Worm (Caenorhabditis elegans) whole organism, mixed stage, embryonic: ENCODE measurements around the gene nrf-5.
A peak's percentile ranks its signal among the peaks of the same experiment; 100 is the strongest.

Experiments
- M03D4.4 ChIP-seq: sonication (generic microtip); optimal IDR thresholded peaks from 2 replicates; lab custom pipeline; 2017; ENCODE audit warnings: mild to moderate bottlenecking, missing genetic modification characterization, missing compliant biosample characterization
- bed-3 ChIP-seq: fragments of 200-800 bp; sonication (Bioruptor generic); optimal IDR thresholded peaks from 3 replicates; lab custom pipeline; 2018; ENCODE audit warnings: mild to moderate bottlenecking, missing genetic modification characterization, moderate library complexity, missing compliant biosample characterization
- blmp-1 ChIP-seq: fragments of 150-350 bp; optimal IDR thresholded peaks from 2 replicates; lab custom pipeline; 2014; ENCODE audit warnings: missing biosample characterization, missing genetic modification characterization
- ceh-39 ChIP-seq: fragments of 150-350 bp; optimal IDR thresholded peaks from 2 replicates; lab custom pipeline; 2014; ENCODE audit warnings: missing biosample characterization, missing genetic modification characterization
- ceh-43 ChIP-seq: fragments of 200-800 bp; sonication (Bioruptor generic); optimal IDR thresholded peaks from 2 replicates; lab custom pipeline; 2018; ENCODE audit warnings: mild to moderate bottlenecking, missing genetic modification characterization, moderate library complexity, missing compliant biosample characterization
- ceh-83 ChIP-seq: fragments of 200-800 bp; sonication (Bioruptor generic); optimal IDR thresholded peaks from 2 replicates; lab custom pipeline; 2018; ENCODE audit warnings: mild to moderate bottlenecking, missing genetic modification characterization, missing compliant biosample characterization
- ces-1 ChIP-seq: fragments of 150-350 bp; optimal IDR thresholded peaks from 2 replicates; lab custom pipeline; 2014; ENCODE audit warnings: missing biosample characterization, missing genetic modification reagents, missing genetic modification characterization
- cnd-1 ChIP-seq: fragments of 200-800 bp; sonication (Bioruptor generic); optimal IDR thresholded peaks from 2 replicates; lab custom pipeline; 2018; ENCODE audit warnings: mild to moderate bottlenecking, missing genetic modification characterization, missing compliant biosample characterization
- drap-1 ChIP-seq: fragments of 200-800 bp; sonication (Bioruptor generic); optimal IDR thresholded peaks from 3 replicates; lab custom pipeline; 2018; ENCODE audit warnings: mild to moderate bottlenecking, missing genetic modification characterization, missing compliant biosample characterization
- hlh-1 ChIP-seq: fragments of 150-350 bp; optimal IDR thresholded peaks from 2 replicates; lab custom pipeline; 2014; ENCODE audit warnings: missing biosample characterization, missing genetic modification reagents, missing genetic modification characterization
- lin-13 ChIP-seq: fragments of 150-350 bp; optimal IDR thresholded peaks from 2 replicates; lab custom pipeline; 2014; ENCODE audit warnings: missing biosample characterization, missing genetic modification characterization
- lin-32 ChIP-seq: fragments of 200-800 bp; sonication (Bioruptor generic); optimal IDR thresholded peaks from 2 replicates; lab custom pipeline; 2018; ENCODE audit warnings: mild to moderate bottlenecking, missing genetic modification characterization, missing compliant biosample characterization
- lsy-2 ChIP-seq: fragments of 150-350 bp; optimal IDR thresholded peaks from 2 replicates; lab custom pipeline; 2014; ENCODE audit warnings: missing biosample characterization, missing genetic modification characterization
- mab-5 ChIP-seq: fragments of 150-350 bp; optimal IDR thresholded peaks from 2 replicates; lab custom pipeline; 2014; ENCODE audit warnings: missing biosample characterization, missing genetic modification characterization
- mep-1 ChIP-seq: fragments of 150-350 bp; optimal IDR thresholded peaks from 2 replicates; lab custom pipeline; 2017; ENCODE audit warnings: missing biosample characterization, missing genetic modification reagents, missing genetic modification characterization, inconsistent platforms
- mls-2 ChIP-seq: sonication (generic microtip); optimal IDR thresholded peaks from 2 replicates; lab custom pipeline; 2016; ENCODE audit warnings: mild to moderate bottlenecking, missing genetic modification characterization, moderate library complexity, missing compliant biosample characterization
- nhr-12 ChIP-seq: fragments of 150-350 bp; optimal IDR thresholded peaks from 2 replicates; lab custom pipeline; 2014; ENCODE audit warnings: missing biosample characterization, missing genetic modification characterization
- nhr-2 ChIP-seq: fragments of 150-350 bp; optimal IDR thresholded peaks from 2 replicates; lab custom pipeline; 2014; ENCODE audit warnings: missing biosample characterization, missing genetic modification characterization
- nhr-237 ChIP-seq: fragments of 150-350 bp; optimal IDR thresholded peaks from 2 replicates; lab custom pipeline; 2014; ENCODE audit warnings: missing biosample characterization, missing genetic modification characterization
- nhr-28 ChIP-seq: fragments of 150-350 bp; optimal IDR thresholded peaks from 2 replicates; lab custom pipeline; 2014; ENCODE audit warnings: missing biosample characterization, missing genetic modification characterization
- nhr-76 ChIP-seq: sonication (generic microtip); optimal IDR thresholded peaks from 2 replicates; lab custom pipeline; 2017; ENCODE audit warnings: missing biosample characterization, missing genetic modification characterization
- pha-4 ChIP-seq: fragments of 150-350 bp; optimal IDR thresholded peaks from 2 replicates; lab custom pipeline; 2018; ENCODE audit warnings: missing biosample characterization, missing genetic modification reagents, missing genetic modification characterization
- sem-2 ChIP-seq: fragments of 200-800 bp; sonication (Bioruptor generic); optimal IDR thresholded peaks from 2 replicates; lab custom pipeline; 2018; ENCODE audit warnings: mild to moderate bottlenecking, missing genetic modification characterization, missing compliant biosample characterization
- snpc-4 ChIP-seq: fragments of 150-350 bp; optimal IDR thresholded peaks from 2 replicates; lab custom pipeline; 2014; ENCODE audit warnings: missing biosample characterization, missing genetic modification characterization
- sptf-1 ChIP-seq: sonication (generic microtip); optimal IDR thresholded peaks from 2 replicates; lab custom pipeline; 2017; ENCODE audit warnings: mild to moderate bottlenecking, missing genetic modification characterization, moderate library complexity, missing compliant biosample characterization
- tbx-8 ChIP-seq: fragments of 200-800 bp; sonication (Bioruptor generic); optimal IDR thresholded peaks from 2 replicates; lab custom pipeline; 2018; ENCODE audit warnings: mild to moderate bottlenecking, missing genetic modification characterization, moderate library complexity, missing compliant biosample characterization
- unc-120 ChIP-seq: sonication (generic microtip); optimal IDR thresholded peaks from 2 replicates; lab custom pipeline; 2017; ENCODE audit warnings: missing genetic modification characterization, missing compliant biosample characterization; ENCODE audit not compliant: poor library complexity, severe bottlenecking
- unc-39 ChIP-seq: fragments of 150-350 bp; optimal IDR thresholded peaks from 2 replicates; lab custom pipeline; 2014; ENCODE audit warnings: missing biosample characterization, missing genetic modification characterization
- unc-62 ChIP-seq: fragments of 150-350 bp; optimal IDR thresholded peaks from 2 replicates; lab custom pipeline; 2014; ENCODE audit warnings: missing biosample characterization, missing genetic modification reagents, missing genetic modification characterization
- zip-8 ChIP-seq: fragments of 150-350 bp; optimal IDR thresholded peaks from 2 replicates; lab custom pipeline; 2014; ENCODE audit warnings: missing biosample characterization, missing genetic modification characterization
- ztf-11 ChIP-seq: fragments of 150-350 bp; optimal IDR thresholded peaks from 2 replicates; lab custom pipeline; 2014; ENCODE audit warnings: missing biosample characterization, missing genetic modification characterization

The nrf-5 gene

ce11 chrV:13789362-13789761 lies 38.7 kb upstream of the nrf-5 start:
- TF ChIP-seq ceh-39 (tag; lab: Kevin White, UChicago): peak; percentile 36
- TF ChIP-seq unc-62: peak; percentile 94
- no peak for TF ChIP-seq snpc-4 (tag; lab: Kevin White, UChicago)
- TF ChIP-seq bed-3 (GFP tag; lab: Kevin White, UChicago): no peak
- TF ChIP-seq mls-2 (tag; lab: Kevin White, UChicago): peak; percentile 85
- TF ChIP-seq ces-1 (GFP tag; lab: Kevin White, UChicago): peak; percentile 59
- TF ChIP-seq mep-1 (tag; lab: Kevin White, UChicago): peak; percentile 81
- peak; percentile 93 for TF ChIP-seq nhr-2
- TF ChIP-seq unc-120 (tag; lab: Kevin White, UChicago): peak; percentile 91
- TF ChIP-seq blmp-1: no peak
- TF ChIP-seq cnd-1 (tag; lab: Kevin White, UChicago): peak; percentile 9
- peak; percentile 38 for TF ChIP-seq sptf-1 (tag; lab: Kevin White, UChicago)
- no peak for TF ChIP-seq nhr-76 (tag; lab: Kevin White, UChicago)
- peak; percentile 82 for TF ChIP-seq nhr-237 (tag; lab: Kevin White, UChicago)
- TF ChIP-seq lin-13: peak; percentile 78
- TF ChIP-seq nhr-28 (tag; lab: Kevin White, UChicago): no peak
- peak; percentile 47 for TF ChIP-seq hlh-1
- peak; percentile 97 for TF ChIP-seq pha-4 (tag; lab: Kevin White, UChicago)
- peak; percentile 43 for TF ChIP-seq drap-1 (GFP tag; lab: Kevin White, UChicago)
- TF ChIP-seq ceh-83: no peak
- TF ChIP-seq lsy-2 (tag; lab: Kevin White, UChicago): peak; percentile 75
- peak; percentile 24 for TF ChIP-seq ceh-43 (GFP tag; lab: Kevin White, UChicago)
- TF ChIP-seq, all 35 proteins: peak for 16

ce11 chrV:13790117-13790516 lies 38.0 kb upstream of the nrf-5 start:
- TF ChIP-seq unc-39 (tag; lab: Kevin White, UChicago): no peak
- no peak for TF ChIP-seq ztf-11 (tag; lab: Kevin White, UChicago)
- no peak for TF ChIP-seq ceh-83
- TF ChIP-seq mab-5 (tag; lab: Kevin White, UChicago): no peak
- no peak for TF ChIP-seq ceh-43 (GFP tag; lab: Kevin White, UChicago)
- no peak for TF ChIP-seq M03D4.4
- no peak for TF ChIP-seq nhr-2
- TF ChIP-seq nhr-237 (tag; lab: Kevin White, UChicago): no peak
- no peak for TF ChIP-seq bed-3 (GFP tag; lab: Kevin White, UChicago)
- TF ChIP-seq drap-1 (GFP tag; lab: Kevin White, UChicago): no peak

ce11 chrV:13790557-13790956 lies 37.5 kb upstream of the nrf-5 start:
- no peak for TF ChIP-seq unc-39 (tag; lab: Kevin White, UChicago)
- TF ChIP-seq tbx-8: no peak
- TF ChIP-seq lin-32 (GFP tag; lab: Kevin White, UChicago): no peak
- TF ChIP-seq ceh-39 (tag; lab: Kevin White, UChicago): no peak
- TF ChIP-seq ceh-43 (GFP tag; lab: Kevin White, UChicago): no peak
- no peak for TF ChIP-seq nhr-28 (tag; lab: Kevin White, UChicago)
- TF ChIP-seq nhr-12 (tag; lab: Kevin White, UChicago): no peak
- TF ChIP-seq, all 35 proteins: peak for 0

ce11 chrV:13794046-13794445 lies 34.0 kb upstream of the nrf-5 start:
- TF ChIP-seq sem-2: no peak
- no peak for TF ChIP-seq hlh-1
- TF ChIP-seq zip-8 (tag; lab: Kevin White, UChicago): no peak
- no peak for TF ChIP-seq cnd-1 (tag; lab: Kevin White, UChicago)
- TF ChIP-seq mep-1 (tag; lab: Kevin White, UChicago): no peak
- TF ChIP-seq tbx-8: no peak
- no peak for TF ChIP-seq snpc-4 (tag; lab: Kevin White, UChicago)
- TF ChIP-seq nhr-76 (tag; lab: Kevin White, UChicago): no peak
- TF ChIP-seq mls-2 (tag; lab: Kevin White, UChicago): no peak
- TF ChIP-seq nhr-237 (tag; lab: Kevin White, UChicago): no peak
- no peak for TF ChIP-seq bed-3 (GFP tag; lab: Kevin White, UChicago)
- no peak for TF ChIP-seq nhr-12 (tag; lab: Kevin White, UChicago)
- TF ChIP-seq ceh-43 (GFP tag; lab: Kevin White, UChicago): no peak
- TF ChIP-seq sptf-1 (tag; lab: Kevin White, UChicago): no peak
- TF ChIP-seq unc-39 (tag; lab: Kevin White, UChicago): no peak
- no peak for TF ChIP-seq ceh-39 (tag; lab: Kevin White, UChicago)
